Fruit fly (Drosophila melanogaster): ENCODE data around the gene Lcp65Ad.

DNA sequence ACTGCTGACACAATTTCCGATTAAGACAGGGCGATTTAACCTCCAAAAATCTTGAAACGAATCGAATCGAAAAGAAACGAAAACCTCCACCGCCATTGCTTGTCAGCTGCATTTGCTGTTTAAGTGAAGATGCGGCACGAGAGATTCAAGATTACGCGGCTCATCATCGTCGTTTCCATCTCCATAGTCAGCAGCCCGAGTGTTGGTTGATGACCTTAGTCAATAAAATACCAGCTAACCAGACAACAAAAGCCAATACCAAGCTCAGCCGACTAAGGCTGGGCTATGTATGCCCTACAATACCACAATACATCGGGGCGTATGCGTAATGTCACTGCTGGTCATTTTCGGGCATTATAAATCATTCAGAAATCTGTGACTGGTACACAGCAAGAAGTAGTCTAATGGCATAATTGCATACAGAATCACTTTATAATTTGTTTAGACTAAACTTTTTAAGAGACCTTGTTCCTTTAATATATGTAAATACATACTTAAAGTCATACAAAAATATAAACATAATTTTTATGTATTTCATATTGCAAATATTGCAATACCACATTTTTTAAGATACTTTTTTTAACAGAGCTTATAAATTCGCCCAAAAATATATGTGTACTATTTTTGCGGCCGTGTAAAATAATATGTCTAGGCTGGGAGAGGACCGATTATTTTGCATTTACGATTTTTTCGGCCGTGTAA lies 2.3 kb upstream of the Lcp65Ad start:
- no peak for TF ChIP-seq CG8478 (optimal IDR thresholded peaks at IDR 0.05)
- TF ChIP-seq CTCF (optimal IDR thresholded peaks at IDR 0.05) = no peak
